Fruit fly (Drosophila melanogaster): Measurements from ENCODE around the gene tim.

Gene tim

dm6 chr2L:3534227-3534842 is 26.4 kb upstream of the tim start:
- peak; percentile 71 for TF ChIP-seq Lpt (GFP tag; optimal IDR thresholded peaks at IDR 0.05)
- peak; percentile 86 for TF ChIP-seq CG8319 (GFP tag; optimal IDR thresholded peaks at IDR 0.05)
- peak; percentile 90 for TF ChIP-seq CG34406 (GFP tag; optimal IDR thresholded peaks at IDR 0.05)
- TF ChIP-seq Hr38 (GFP tag; optimal IDR thresholded peaks at IDR 0.05): no peak
- TF ChIP-seq CG6854 (GFP tag; optimal IDR thresholded peaks at IDR 0.05): peak; percentile 78
- no peak for TF ChIP-seq vri (GFP tag; optimal IDR thresholded peaks at IDR 0.05)
- peak; percentile 84 for TF ChIP-seq CG1621 (tag; optimal IDR thresholded peaks at IDR 0.05)
- peak; percentile 91 for TF ChIP-seq Sox102F (GFP tag; optimal IDR thresholded peaks at IDR 0.05)
- TF ChIP-seq Blimp-1 (GFP tag; optimal IDR thresholded peaks at IDR 0.05): peak; percentile 76
- peak; percentile 32 for TF ChIP-seq fkh (GFP tag; optimal IDR thresholded peaks at IDR 0.05)
- peak; percentile 93 for TF ChIP-seq lz (GFP tag; optimal IDR thresholded peaks at IDR 0.05)
- peak; percentile 80 for TF ChIP-seq CG6808 (GFP tag; optimal IDR thresholded peaks at IDR 0.05)
- peak; percentile 91 for TF ChIP-seq OdsH (GFP tag; optimal IDR thresholded peaks at IDR 0.05)
- peak; percentile 80 for TF ChIP-seq Gug (GFP tag; IDR thresholded peaks at IDR 0.05)
- peak; percentile 1 for TF ChIP-seq dac (GFP tag; optimal IDR thresholded peaks at IDR 0.05)
- TF ChIP-seq Hr39 (GFP tag; optimal IDR thresholded peaks at IDR 0.05): peak; percentile 95
- peak; percentile 95 for TF ChIP-seq cyc (GFP tag; optimal IDR thresholded peaks at IDR 0.05)
- peak; percentile 74 for TF ChIP-seq CG6276 (GFP tag; optimal IDR thresholded peaks at IDR 0.05)
- peak; percentile 94 for TF ChIP-seq pdm3 (GFP tag; optimal IDR thresholded peaks at IDR 0.05)
- TF ChIP-seq Eip75B (GFP tag; optimal IDR thresholded peaks at IDR 0.05): peak; percentile 92
- peak; percentile 88 for TF ChIP-seq Ets96B (tag; optimal IDR thresholded peaks at IDR 0.05)
- peak; percentile 84 for TF ChIP-seq CG15336 (GFP tag; IDR thresholded peaks at IDR 0.05)
- peak; percentile 63 for TF ChIP-seq CG11294 (GFP tag; IDR thresholded peaks at IDR 0.05)
- TF ChIP-seq CG8119 (GFP tag; IDR thresholded peaks at IDR 0.05): peak; percentile 89
- peak; percentile 89 for TF ChIP-seq CG10631 (GFP tag; optimal IDR thresholded peaks at IDR 0.05)
- TF ChIP-seq svp (GFP tag): peak; percentile 96
- TF ChIP-seq CG11902 (GFP tag; optimal IDR thresholded peaks at IDR 0.05): peak; percentile 92
- TF ChIP-seq Hr4 (GFP tag; optimal IDR thresholded peaks at IDR 0.05): peak; percentile 87
- TF ChIP-seq achi (GFP tag; optimal IDR thresholded peaks at IDR 0.05): peak; percentile 91
- TF ChIP-seq CG16779 (tag; optimal IDR thresholded peaks at IDR 0.05): peak; percentile 59
- TF ChIP-seq ss (GFP tag; optimal IDR thresholded peaks at IDR 0.05): peak; percentile 60 to 88
- TF ChIP-seq CG3919 (GFP tag; optimal IDR thresholded peaks at IDR 0.05): peak; percentile 94
- peak; percentile 71 for TF ChIP-seq CG9139 (GFP tag; optimal IDR thresholded peaks at IDR 0.05)
- peak; percentile 94 for TF ChIP-seq CG31627 (GFP tag; optimal IDR thresholded peaks at IDR 0.05)
- TF ChIP-seq Sox15 (GFP tag; optimal IDR thresholded peaks at IDR 0.05): peak; percentile 89
- peak; percentile 90 for TF ChIP-seq CG10669 (GFP tag; optimal IDR thresholded peaks at IDR 0.05)
- peak; percentile 98 for TF ChIP-seq Eip78C (GFP tag)
- TF ChIP-seq net (GFP tag; optimal IDR thresholded peaks at IDR 0.05): peak; percentile 86
- TF ChIP-seq fd59A (GFP tag; optimal IDR thresholded peaks at IDR 0.05): peak; percentile 78
- TF ChIP-seq Ets21C (GFP tag; optimal IDR thresholded peaks at IDR 0.05): peak; percentile 90
- TF ChIP-seq CG7368 (GFP tag; optimal IDR thresholded peaks at IDR 0.05): peak; percentile 90
- peak; percentile 93 for TF ChIP-seq eg (GFP tag; IDR thresholded peaks at IDR 0.05)
- peak; percentile 95 for TF ChIP-seq Sox14 (GFP tag; optimal IDR thresholded peaks at IDR 0.05)
- TF ChIP-seq CG11762 (GFP tag; optimal IDR thresholded peaks at IDR 0.05; ENCODE audit: insufficient read depth): peak; percentile 82
- peak; percentile 80 for TF ChIP-seq spab (GFP tag; optimal IDR thresholded peaks at IDR 0.05)
- peak; percentile 92 for TF ChIP-seq CG6792 (GFP tag; optimal IDR thresholded peaks at IDR 0.05)
- peak; percentile 84 for TF ChIP-seq CG3032 (tag; optimal IDR thresholded peaks at IDR 0.05)
- TF ChIP-seq acj6 (GFP tag; optimal IDR thresholded peaks at IDR 0.05): peak; percentile 94
- TF ChIP-seq Smox (GFP tag; optimal IDR thresholded peaks at IDR 0.05): peak; percentile 91
- TF ChIP-seq Eip93F (GFP tag; optimal IDR thresholded peaks at IDR 0.05): peak; percentile 44
- TF ChIP-seq fd85E (GFP tag; optimal IDR thresholded peaks at IDR 0.05): peak; percentile 83
- peak; percentile 67 for TF ChIP-seq CG4318 (GFP tag; optimal IDR thresholded peaks at IDR 0.05)
